Worm (Caenorhabditis elegans): ENCODE measurements around the gene C06C3.7.

Gene C06C3.7

DNA sequence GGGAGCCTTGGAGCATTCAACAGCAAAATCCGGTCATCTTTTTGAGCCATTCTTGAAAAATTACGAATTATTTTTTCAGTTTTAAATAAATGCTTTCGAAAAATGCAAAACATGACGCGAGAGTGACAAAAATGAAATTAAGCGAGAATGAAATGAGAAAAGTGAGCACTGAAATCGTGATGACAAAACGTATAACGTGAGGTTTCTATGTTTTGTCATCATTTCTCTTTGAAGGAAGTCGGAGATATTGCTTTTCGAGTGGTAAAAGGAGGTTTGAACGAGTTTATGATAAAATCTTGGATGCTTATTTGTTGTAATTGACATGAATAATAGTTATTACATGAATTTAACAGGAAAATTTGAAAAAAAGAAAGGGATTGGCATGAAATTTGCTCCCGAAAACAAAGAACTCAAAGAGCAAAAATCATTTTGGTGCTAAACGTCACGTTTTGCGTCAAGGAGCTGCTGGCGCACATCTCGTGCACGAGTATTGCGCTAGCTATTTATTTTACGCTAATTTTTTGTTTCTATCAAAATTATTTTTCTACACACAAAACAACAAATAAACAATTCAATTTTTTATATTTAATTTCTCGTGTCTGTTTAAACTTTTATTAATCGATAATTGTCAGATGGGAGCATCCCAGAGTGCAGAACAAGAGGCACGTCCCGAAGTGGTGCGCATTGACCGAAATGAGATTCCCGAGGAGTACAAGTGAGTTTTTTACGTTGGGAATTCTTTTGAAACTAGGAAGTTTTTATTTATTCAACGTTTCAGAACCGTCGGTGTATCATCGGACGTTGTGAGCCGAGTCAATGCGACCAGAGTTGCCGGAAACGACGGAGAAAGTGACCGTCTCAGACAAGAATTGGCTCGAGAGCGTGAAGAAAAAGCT is 31.3 kb downstream of the C06C3.7 start, which contains the start of the genes gss-1 and chch-3 (continued):
- TF ChIP-seq F52B5.7 (tag; optimal IDR thresholded peaks at IDR 0.05) = no peak
- peak; percentile 22 for TF ChIP-seq lsl-1 (GFP tag; optimal IDR thresholded peaks at IDR 0.05)
- no peak for TF ChIP-seq C06A6.2 (GFP tag; conservative IDR thresholded peaks at IDR 0.05)
- TF ChIP-seq sptf-2 (GFP tag; optimal IDR thresholded peaks at IDR 0.05) = no peak
- no peak for TF ChIP-seq F37B4.10 (GFP tag; IDR thresholded peaks at IDR 0.05)
- TF ChIP-seq F33H1.4 (GFP tag; IDR thresholded peaks at IDR 0.05) = peak; percentile 52
- TF ChIP-seq snpc-4 (GFP tag; optimal IDR thresholded peaks at IDR 0.05) = no peak
- TF ChIP-seq snpc-4 (tag; optimal IDR thresholded peaks at IDR 0.05) = peak in 1 of 4 experiments; percentile 21
- TF ChIP-seq D2030.7 (GFP tag; IDR thresholded peaks at IDR 0.05) = 0 out of 2 replicates have a peak, but pooled peaks have one; percentile 34
- peak in 1 of 3 experiments; percentile 36 for TF ChIP-seq lin-35 (GFP tag; optimal IDR thresholded peaks at IDR 0.05)
- TF ChIP-seq madf-6 (GFP tag; IDR thresholded peaks at IDR 0.05) = peak; percentile 51
- peak; percentile 49 for TF ChIP-seq lin-54 (GFP tag; optimal IDR thresholded peaks at IDR 0.05)
- no peak for TF ChIP-seq ekl-4 (GFP tag; IDR thresholded peaks at IDR 0.05)
- peak; percentile 40; the same call in 1 of the 2 replicates for TF ChIP-seq mcd-1 (GFP tag; IDR thresholded peaks at IDR 0.05)

- TF ChIP-seq nhr-80 (tag; optimal IDR thresholded peaks at IDR 0.05) = peak; percentile 53
- no peak for TF ChIP-seq him-1 (tag; optimal IDR thresholded peaks at IDR 0.05)
Measured at ce11 chrII:9418065-9418567, 32.8 kb downstream of the C06C3.7 start, which contains the start of the genes M176.4 and M176.16. Gene M176.4 (plus strand): TSS chrII:9418365. Gene M176.16 (plus strand): TSS chrII:9418517.

ce11 chrII:9418843-9419532 is 33.6 kb downstream of the C06C3.7 start:
- TF ChIP-seq ceh-91 (GFP tag; IDR thresholded peaks at IDR 0.05) (no peak), xnd-1 (tag; optimal IDR thresholded peaks at IDR 0.05) (no peak), C06A6.2 (GFP tag; conservative IDR thresholded peaks at IDR 0.05) (no peak), nhr-80 (tag; optimal IDR thresholded peaks at IDR 0.05) (peak; percentile 28)

ce11 chrII:9421969-9422368 is 36.6 kb downstream of the C06C3.7 start, which contains the start of gene M176.11:
Gene M176.11 (plus strand): TSS chrII:9422269.
- TF ChIP-seq sdz-38 (tag; optimal IDR thresholded peaks at IDR 0.05) (no peak), gei-17 (GFP tag; optimal IDR thresholded peaks at IDR 0.05) (no peak), nhr-90 (tag; optimal IDR thresholded peaks at IDR 0.05) (no peak), fkh-3 (tag; optimal IDR thresholded peaks at IDR 0.05) (no peak), bed-2 (GFP tag; IDR thresholded peaks at IDR 0.05) (no peak), egl-18 (GFP tag; IDR thresholded peaks at IDR 0.05) (no peak), unc-130 (GFP tag; optimal IDR thresholded peaks at IDR 0.05) (no peak), ZK185.1 (tag; optimal IDR thresholded peaks at IDR 0.05; ENCODE audit: poor library complexity, severe bottlenecking) (no peak), ztf-26 (tag; optimal IDR thresholded peaks at IDR 0.05) (no peak), F22D6.2 (tag; optimal IDR thresholded peaks at IDR 0.05) (no peak), chd-7 (tag; optimal IDR thresholded peaks at IDR 0.05) (no peak), C17E4.6 (GFP tag; IDR thresholded peaks at IDR 0.05) (no peak), die-1 (tag; optimal IDR thresholded peaks at IDR 0.05) (no peak), ztf-22 (GFP tag; optimal IDR thresholded peaks at IDR 0.05) (no peak), atf-7 (tag; optimal IDR thresholded peaks at IDR 0.05) (no peak)
